Worm (Caenorhabditis elegans): ENCODE measurements around the gene sre-19.

Gene sre-19

DNA sequence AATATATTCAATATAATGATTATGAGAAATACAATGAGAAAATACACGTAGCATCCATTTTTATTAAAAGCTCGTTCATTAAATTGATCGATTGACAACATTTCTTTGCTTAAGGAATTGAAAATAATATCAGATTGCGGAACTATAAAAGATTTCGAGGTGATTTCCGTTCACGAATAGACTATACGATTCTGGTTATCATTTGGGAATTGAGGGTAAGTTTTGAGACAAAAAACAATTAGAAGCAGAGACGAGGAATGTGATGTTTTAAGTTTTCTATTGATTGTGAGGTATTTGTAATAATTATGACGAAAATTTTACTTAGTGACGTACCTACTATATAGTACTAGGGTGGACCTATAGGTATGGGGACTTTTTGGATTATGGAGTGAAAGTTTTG is at the start of gene sre-19:
sre-19 (minus strand) TSS at position 101 of the 400 bp plus-strand sequence.
- no peak for TF ChIP-seq snpc-4 (tag; optimal IDR thresholded peaks at IDR 0.05)
- no peak for TF ChIP-seq rbr-2 (tag; optimal IDR thresholded peaks at IDR 0.05)
- TF ChIP-seq egl-27 (tag; optimal IDR thresholded peaks at IDR 0.05): no peak
- TF ChIP-seq mxl-3 (GFP tag; optimal IDR thresholded peaks at IDR 0.05): no peak
- no peak for TF ChIP-seq skn-1 (tag; optimal IDR thresholded peaks at IDR 0.05)
- TF ChIP-seq dpl-1 (GFP tag; optimal IDR thresholded peaks at IDR 0.05): no peak
- no peak for TF ChIP-seq duxl-1 (tag; optimal IDR thresholded peaks at IDR 0.05; ENCODE audit: poor library complexity)
- no peak for TF ChIP-seq pqm-1 (tag; optimal IDR thresholded peaks at IDR 0.05)
- TF ChIP-seq ama-1 (optimal IDR thresholded peaks at IDR 0.05): no peak
- TF ChIP-seq hlh-30 (tag; optimal IDR thresholded peaks at IDR 0.05; ENCODE audit: insufficient read depth): no peak
- no peak for TF ChIP-seq zfp-2 (tag; optimal IDR thresholded peaks at IDR 0.05)
- no peak for TF ChIP-seq T20F7.1 (GFP tag; optimal IDR thresholded peaks at IDR 0.05)
- no peak for TF ChIP-seq lin-1 (GFP tag; IDR thresholded peaks at IDR 0.05)
- no peak for TF ChIP-seq F44E2.7 (GFP tag; IDR thresholded peaks at IDR 0.05)

DNA sequence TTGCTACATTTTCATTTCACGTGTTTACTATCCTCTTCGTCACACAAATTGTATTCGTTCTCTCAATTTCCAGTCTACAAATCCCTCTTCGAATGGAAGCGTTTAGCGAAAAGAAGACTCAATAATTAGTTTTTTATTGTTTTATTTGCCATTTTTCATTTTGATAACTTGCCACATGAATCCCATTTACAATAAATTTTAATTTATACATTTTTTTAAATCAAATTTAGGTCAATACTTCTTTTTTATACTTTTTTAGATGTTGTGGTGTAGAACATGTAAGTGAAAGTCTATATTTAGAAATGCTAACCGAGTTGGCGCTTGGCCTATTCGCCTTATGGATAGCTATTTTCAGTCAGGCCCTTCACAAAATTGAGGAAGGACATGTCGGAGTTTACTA is 48.9 kb upstream of the sre-19 start, which contains the start of gene erl-1:
erl-1 (plus strand) TSS at position 301 of the 400 bp plus-strand sequence.
- no peak for TF ChIP-seq dve-1 (tag; optimal IDR thresholded peaks at IDR 0.05; ENCODE audit: insufficient read depth)
- no peak for TF ChIP-seq ceh-28 (tag; optimal IDR thresholded peaks at IDR 0.05)
- TF ChIP-seq egl-27 (tag; optimal IDR thresholded peaks at IDR 0.05): no peak
- TF ChIP-seq ces-1 (GFP tag; optimal IDR thresholded peaks at IDR 0.05): no peak
- TF ChIP-seq aha-1 (tag): no peak
- TF ChIP-seq mes-2 (tag; optimal IDR thresholded peaks at IDR 0.05; ENCODE audit: poor library complexity, severe bottlenecking): no peak
- TF ChIP-seq nhr-42 (GFP tag; IDR thresholded peaks at IDR 0.05): no peak
- TF ChIP-seq mep-1 (tag; optimal IDR thresholded peaks at IDR 0.05): no peak
- no peak for TF ChIP-seq daf-8 (GFP tag; IDR thresholded peaks at IDR 0.05)
- TF ChIP-seq spr-3 (GFP tag; optimal IDR thresholded peaks at IDR 0.05): no peak

DNA sequence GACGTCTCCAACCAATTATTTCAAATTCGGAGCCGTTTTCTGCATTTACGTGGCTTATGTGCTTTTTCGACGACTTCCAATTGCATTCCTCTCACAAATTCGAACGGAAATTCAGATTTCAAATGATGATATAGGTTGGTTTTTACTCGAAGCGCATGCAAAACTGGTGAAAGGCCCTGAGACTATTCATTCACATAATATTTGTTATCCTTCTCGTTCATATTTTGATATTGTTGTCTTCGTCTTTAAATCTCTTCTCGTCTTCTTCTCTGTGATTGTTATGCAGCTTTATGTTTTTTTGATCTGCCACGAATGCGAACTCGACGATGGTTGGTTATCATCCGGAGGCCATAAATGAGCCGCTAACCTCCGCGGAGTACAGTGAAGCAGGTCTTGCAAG is 44.1 kb upstream of the sre-19 start, which contains the start of gene hpo-12:
hpo-12 (plus strand) TSS at position 301 of the 400 bp plus-strand sequence.
- TF ChIP-seq daf-16 (GFP tag; optimal IDR thresholded peaks at IDR 0.05) (no peak), daf-16 (tag; optimal IDR thresholded peaks at IDR 0.05) (no peak), unc-62 (GFP tag; optimal IDR thresholded peaks at IDR 0.05 in 1 of 2) (peak in 1 of 2 experiments; percentile 44), unc-62 (tag; optimal IDR thresholded peaks at IDR 0.05) (no peak)

DNA sequence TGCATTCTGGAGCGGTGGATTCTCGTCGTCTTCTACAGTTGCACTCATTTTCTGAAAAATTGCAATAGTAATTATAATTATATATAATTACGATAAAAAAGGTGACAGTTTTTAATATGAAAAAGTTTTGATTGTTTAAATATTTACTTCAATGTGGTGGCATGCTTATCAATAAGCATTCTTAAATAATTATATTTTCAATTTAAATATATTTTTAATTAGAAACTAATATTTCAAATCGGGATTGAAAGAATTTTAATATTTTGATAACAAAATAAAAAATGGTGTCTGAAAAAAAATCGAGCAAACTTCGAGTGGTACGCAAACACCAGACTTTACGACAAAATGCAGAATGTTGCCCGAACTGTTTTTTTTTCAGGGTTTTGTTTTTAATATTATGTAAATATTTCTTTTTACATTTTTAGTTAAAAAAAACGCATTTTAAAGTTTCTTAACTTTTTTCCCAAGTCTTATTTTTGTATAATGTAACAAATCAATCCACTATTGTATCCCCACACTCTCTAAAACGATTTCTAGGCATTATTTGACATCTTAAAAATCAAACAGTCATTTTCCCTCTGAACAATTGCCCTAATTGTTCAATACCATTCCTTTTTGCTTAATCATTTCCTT is 43.5 kb upstream of the sre-19 start, which contains the start of the genes C42C1.12 and C42C1.19:
C42C1.12 (minus strand) TSS at position 51 of the 633 bp plus-strand sequence.
C42C1.19 (plus strand) TSS at position 583 of the 633 bp plus-strand sequence.
- TF ChIP-seq ceh-28 (tag; optimal IDR thresholded peaks at IDR 0.05): no peak
- TF ChIP-seq arid-1 (GFP tag; conservative IDR thresholded peaks at IDR 0.05): no peak
- TF ChIP-seq ceh-82 (tag; optimal IDR thresholded peaks at IDR 0.05): no peak
- peak in 1 of 2 experiments; percentile 73 for TF ChIP-seq lsy-2 (tag; optimal IDR thresholded peaks at IDR 0.05)
- TF ChIP-seq dpl-1 (GFP tag; optimal IDR thresholded peaks at IDR 0.05): peak; percentile 53
- TF ChIP-seq set-16 (GFP tag; IDR thresholded peaks at IDR 0.05): no peak
- TF ChIP-seq dve-1 (tag; optimal IDR thresholded peaks at IDR 0.05; ENCODE audit: insufficient read depth): peak; percentile 7
- TF ChIP-seq dmd-9 (GFP tag; IDR thresholded peaks at IDR 0.05): no peak
- TF ChIP-seq gei-8 (GFP tag; optimal IDR thresholded peaks at IDR 0.05): no peak
- no peak for TF ChIP-seq nhr-6 (tag; optimal IDR thresholded peaks at IDR 0.05)
- TF ChIP-seq Y48G9A.11 (GFP tag; IDR thresholded peaks at IDR 0.05): no peak
- TF ChIP-seq ZK546.5 (tag; optimal IDR thresholded peaks at IDR 0.05): no peak
- TF ChIP-seq mes-2 (tag; optimal IDR thresholded peaks at IDR 0.05; ENCODE audit: poor library complexity, severe bottlenecking): peak; percentile 45
- peak; percentile 73 for TF ChIP-seq ztf-7 (tag; optimal IDR thresholded peaks at IDR 0.05)
